Worm (Caenorhabditis elegans) whole organism, L1 larva: ENCODE results near the gene cut-4.

Source experiments
- C04F5.9 ChIP-seq: sonication (generic microtip); optimal IDR thresholded peaks from 2 replicates; lab custom pipeline; 2016; ENCODE audit warnings: missing genetic modification characterization, missing compliant biosample characterization
- alr-1 ChIP-seq: fragments of 200-800 bp; sonication (Bioruptor generic); optimal IDR thresholded peaks from 2 replicates; lab custom pipeline; 2018; ENCODE audit warnings: borderline replicate concordance, mild to moderate bottlenecking, missing genetic modification characterization, missing compliant biosample characterization
- egl-27 ChIP-seq, 2 experiments: fragments of 150-350 bp in 1 of 2; sonication (generic microtip); optimal IDR thresholded peaks; 3 replicates each; lab custom pipeline; 2017 to 2018; ENCODE audit warnings: missing biosample characterization in 2 of 2, missing genetic modification characterization in 2 of 2, missing genetic modification reagents in 2 of 2
- jun-1 ChIP-seq: fragments of 150-350 bp; optimal IDR thresholded peaks from 2 replicates; lab custom pipeline; 2014; ENCODE audit warnings: missing biosample characterization, missing genetic modification reagents, missing genetic modification characterization
- mdl-1 ChIP-seq, 2 experiments: fragments of 150-350 bp; optimal IDR thresholded peaks; 2 replicates each; lab custom pipeline; 2014 to 2017; ENCODE audit warnings: missing biosample characterization in 2 of 2, missing genetic modification characterization in 2 of 2, inconsistent platforms in 1 of 2
- mep-1 ChIP-seq: fragments of 150-350 bp; optimal IDR thresholded peaks from 2 replicates; lab custom pipeline; 2014; ENCODE audit warnings: missing biosample characterization, missing genetic modification characterization
- nhr-77 ChIP-seq: fragments of 150-350 bp; optimal IDR thresholded peaks from 2 replicates; lab custom pipeline; 2014; ENCODE audit warnings: missing biosample characterization, missing genetic modification characterization
- unc-86 ChIP-seq: sonication (generic microtip); optimal IDR thresholded peaks from 2 replicates; lab custom pipeline; 2016; ENCODE audit warnings: missing genetic modification characterization, missing compliant biosample characterization
- zag-1 ChIP-seq: fragments of 150-350 bp; optimal IDR thresholded peaks from 2 replicates; lab custom pipeline; 2014; ENCODE audit warnings: missing biosample characterization, missing genetic modification characterization

DNA sequence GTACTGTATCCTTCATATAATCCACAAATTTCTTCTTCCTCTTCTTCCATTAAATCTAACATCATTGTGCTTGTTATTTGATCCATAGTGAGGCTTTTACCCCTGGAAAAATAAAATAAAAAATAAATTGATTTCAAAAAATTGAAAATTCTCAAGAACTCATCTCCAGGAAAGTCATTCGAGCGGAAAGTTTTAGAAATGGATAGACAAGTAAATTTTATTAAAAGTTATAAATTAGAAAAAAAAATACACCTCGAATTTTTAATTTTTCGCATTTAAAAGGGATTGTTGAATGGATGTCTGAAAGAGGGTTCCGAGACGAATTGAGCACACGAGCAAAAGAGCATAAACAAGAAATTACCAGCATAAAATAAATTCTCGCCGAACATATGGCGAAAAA lies 14.0 kb upstream of the cut-4 start, which contains the start of gene frpr-21:
- TF ChIP-seq mdl-1 (tag; optimal IDR thresholded peaks at IDR 0.05; lab: Kevin White, UChicago) (no peak), alr-1 (tag; lab: Kevin White, UChicago) (no peak), jun-1 (tag; lab: Kevin White, UChicago) (no peak), zag-1 (tag; lab: Kevin White, UChicago) (no peak), mep-1 (tag; lab: Kevin White, UChicago) (no peak), unc-86 (no peak), C04F5.9 (tag; lab: Kevin White, UChicago) (no peak), egl-27 (tag; optimal IDR thresholded peaks at IDR 0.05; lab: Kevin White, UChicago) (no peak), nhr-77 (tag; lab: Kevin White, UChicago) (no peak)
